Fruit fly (Drosophila melanogaster) whole organism, embryonic: ENCODE data around the gene CG14958.
A peak's percentile ranks its signal among the peaks of the same experiment; 100 is the strongest.

Experiments
- BEAF-32 ChIP-seq: fragments of 200-800 bp; sonication (Bioruptor generic); optimal IDR thresholded peaks from 3 replicates; lab custom pipeline; 2017; ENCODE audit warnings: missing biosample characterization, missing genetic modification characterization, mild to moderate bottlenecking, moderate library complexity, missing genetic modification reagents
- CG13123 ChIP-seq: fragments of 200-800 bp; sonication (Bioruptor generic); optimal IDR thresholded peaks from 2 replicates; lab custom pipeline; 2016; ENCODE audit warnings: missing biosample characterization, missing genetic modification characterization
- CG13287 ChIP-seq: fragments of 200-800 bp; sonication (Bioruptor generic); IDR thresholded peaks from 2 replicates; pipeline ENCODE4 v1.3.6; 2022; ENCODE audit warnings: missing biosample characterization, missing genetic modification characterization; ENCODE audit not compliant: partially characterized antibody
- CG13296 ChIP-seq: fragments of 200-800 bp; sonication (Bioruptor generic); optimal IDR thresholded peaks from 3 replicates; lab custom pipeline; 2018; ENCODE audit warnings: missing biosample characterization, mild to moderate bottlenecking, missing genetic modification characterization
- CG1603 ChIP-seq: fragments of 200-800 bp; sonication (Bioruptor generic); optimal IDR thresholded peaks from 2 replicates; lab custom pipeline; 2019; ENCODE audit warnings: missing biosample characterization, mild to moderate bottlenecking, missing genetic modification characterization, moderate library complexity
- CG16863 ChIP-seq: fragments of 200-800 bp; sonication (Bioruptor generic); optimal IDR thresholded peaks from 3 replicates; lab custom pipeline; 2016; ENCODE audit warnings: missing biosample characterization, missing genetic modification characterization
- CG18262 ChIP-seq: fragments of 200-800 bp; optimal IDR thresholded peaks from 3 replicates; lab custom pipeline; 2019; ENCODE audit warnings: missing biosample characterization, mild to moderate bottlenecking, missing genetic modification characterization, moderate library complexity
- CG2120 ChIP-seq: fragments of 200-800 bp; sonication (Bioruptor generic); optimal IDR thresholded peaks from 3 replicates; lab custom pipeline; 2016; ENCODE audit warnings: missing biosample characterization, missing genetic modification characterization
- CG2129 ChIP-seq: fragments of 200-800 bp; sonication (Bioruptor generic); IDR thresholded peaks from 2 replicates; pipeline ENCODE4 v1.3.6; 2022; ENCODE audit warnings: missing biosample characterization, missing genetic modification characterization; ENCODE audit not compliant: partially characterized antibody
- CG33213 ChIP-seq: fragments of 200-800 bp; sonication (Bioruptor generic); optimal IDR thresholded peaks from 3 replicates; lab custom pipeline; 2016; ENCODE audit warnings: missing biosample characterization, missing genetic modification characterization
- CG34376 ChIP-seq: fragments of 200-800 bp; sonication (Bioruptor generic); optimal IDR thresholded peaks from 2 replicates; lab custom pipeline; 2018; ENCODE audit warnings: missing biosample characterization, mild to moderate bottlenecking, missing genetic modification characterization
- CG5180 ChIP-seq: fragments of 200-800 bp; sonication (Bioruptor generic); optimal IDR thresholded peaks from 3 replicates; lab custom pipeline; 2017; ENCODE audit warnings: missing biosample characterization, missing genetic modification characterization, mild to moderate bottlenecking, moderate library complexity, missing genetic modification reagents
- CG6683 ChIP-seq: fragments of 200-800 bp; sonication (Bioruptor generic); optimal IDR thresholded peaks from 2 replicates; lab custom pipeline; 2017; ENCODE audit warnings: missing biosample characterization, mild to moderate bottlenecking, missing genetic modification characterization, missing genetic modification reagents
- CG6854 ChIP-seq: fragments of 200-800 bp; sonication (Bioruptor generic); optimal IDR thresholded peaks from 3 replicates; lab custom pipeline; 2017; ENCODE audit warnings: missing biosample characterization, mild to moderate bottlenecking, missing genetic modification characterization
- CG9876 ChIP-seq: fragments of 200-800 bp; sonication (Bioruptor generic); optimal IDR thresholded peaks from 2 replicates; lab custom pipeline; 2016; ENCODE audit warnings: missing biosample characterization, missing genetic modification characterization
- CoRest ChIP-seq: fragments of 200-800 bp; sonication (Bioruptor generic); optimal IDR thresholded peaks from 3 replicates; lab custom pipeline; 2018; ENCODE audit warnings: missing biosample characterization, mild to moderate bottlenecking, missing genetic modification characterization, moderate library complexity
- D19A ChIP-seq: fragments of 200-800 bp; optimal IDR thresholded peaks from 3 replicates; lab custom pipeline; 2019; ENCODE audit warnings: missing biosample characterization, mild to moderate bottlenecking, missing genetic modification characterization, moderate library complexity
- Dip3 ChIP-seq: fragments of 200-800 bp; sonication (Bioruptor generic); optimal IDR thresholded peaks from 3 replicates; lab custom pipeline; 2016; ENCODE audit warnings: missing biosample characterization, missing genetic modification characterization
- Dp ChIP-seq: fragments of 200-800 bp; sonication (Bioruptor generic); optimal IDR thresholded peaks from 2 replicates; lab custom pipeline; 2018; ENCODE audit warnings: missing biosample characterization, mild to moderate bottlenecking, missing genetic modification characterization, moderate library complexity
- Dref ChIP-seq: fragments of 200-800 bp; sonication (Bioruptor generic); IDR thresholded peaks from 2 replicates; pipeline ENCODE4 v1.3.6; 2022; ENCODE audit warnings: missing biosample characterization, missing genetic modification characterization
- Elba2 ChIP-seq: fragments of 200-800 bp; sonication (Bioruptor generic); optimal IDR thresholded peaks from 3 replicates; lab custom pipeline; 2016; ENCODE audit warnings: missing biosample characterization, missing genetic modification characterization
- H2.0 ChIP-seq: fragments of 200-800 bp; sonication (Bioruptor generic); IDR thresholded peaks from 2 replicates; pipeline ENCODE4 v1.3.6; 2022; ENCODE audit warnings: missing biosample characterization, missing genetic modification characterization
- HLHmδ ChIP-seq: fragments of 200-800 bp; sonication (Bioruptor generic); optimal IDR thresholded peaks from 2 replicates; lab custom pipeline; 2018; ENCODE audit warnings: missing biosample characterization, mild to moderate bottlenecking, missing genetic modification characterization, moderate library complexity
- Hand ChIP-seq: fragments of 200-800 bp; sonication (Bioruptor generic); optimal IDR thresholded peaks from 2 replicates; lab custom pipeline; 2017; ENCODE audit warnings: mild to moderate bottlenecking, missing biosample characterization, missing genetic modification reagents, missing genetic modification characterization
- Hr78 ChIP-seq, 2 experiments: fragments of 200-800 bp in 1 of 2; fragments of >200 bp in 1 of 2; sonication (Bioruptor generic) in 1 of 2; optimal IDR thresholded peaks; 2 replicates each; lab custom pipeline; 2017 to 2019; ENCODE audit warnings: missing biosample characterization in 2 of 2, missing genetic modification characterization in 2 of 2, mild to moderate bottlenecking in 1 of 2, moderate library complexity in 1 of 2
- Max ChIP-seq: fragments of 200-800 bp; sonication (Bioruptor generic); optimal IDR thresholded peaks from 2 replicates; lab custom pipeline; 2016; ENCODE audit warnings: missing biosample characterization, mild to moderate bottlenecking, missing genetic modification characterization
- Mes4 ChIP-seq: fragments of 200-800 bp; sonication (Bioruptor generic); optimal IDR thresholded peaks from 2 replicates; lab custom pipeline; 2016; ENCODE audit warnings: missing biosample characterization, missing genetic modification characterization
- Ravus ChIP-seq: fragments of 200-800 bp; sonication (Bioruptor generic); IDR thresholded peaks from 2 replicates; pipeline ENCODE4 v1.3.6; 2022; ENCODE audit warnings: missing biosample characterization, missing genetic modification characterization
- Side ChIP-seq: fragments of 200-800 bp; sonication (Bioruptor generic); optimal IDR thresholded peaks from 2 replicates; lab custom pipeline; 2016; ENCODE audit warnings: missing biosample characterization, missing genetic modification characterization
- Sox102F ChIP-seq: fragments of 200-800 bp; sonication (Bioruptor generic); optimal IDR thresholded peaks from 2 replicates; lab custom pipeline; 2018; ENCODE audit warnings: missing biosample characterization, mild to moderate bottlenecking, missing genetic modification characterization, moderate library complexity
- Sry-β ChIP-seq: fragments of 200-800 bp; sonication (Bioruptor generic); optimal IDR thresholded peaks from 2 replicates; lab custom pipeline; 2018; ENCODE audit warnings: missing biosample characterization, mild to moderate bottlenecking, missing genetic modification characterization, moderate library complexity
- Stat92E ChIP-seq, 3 experiments: fragments of >200 bp in 2 of 3; fragments of 200-800 bp in 1 of 3; sonication (Bioruptor generic) in 1 of 3; optimal IDR thresholded peaks; 2 replicates each; lab custom pipeline; 2017 to 2019; ENCODE audit warnings: missing biosample characterization in 3 of 3, missing genetic modification characterization in 3 of 3, mild to moderate bottlenecking in 1 of 3, moderate library complexity in 1 of 3
- Vsx1 ChIP-seq: fragments of 200-800 bp; sonication (Bioruptor generic); optimal IDR thresholded peaks from 2 replicates; lab custom pipeline; 2017; ENCODE audit warnings: missing biosample characterization, mild to moderate bottlenecking, missing genetic modification characterization, missing genetic modification reagents
- amos ChIP-seq: fragments of 200-800 bp; sonication (Bioruptor generic); IDR thresholded peaks from 2 replicates; pipeline ENCODE4 v1.3.6; 2022; ENCODE audit warnings: missing biosample characterization, missing genetic modification characterization; ENCODE audit not compliant: partially characterized antibody
- chn ChIP-seq: fragments of 200-800 bp; sonication (Bioruptor generic); optimal IDR thresholded peaks from 2 replicates; lab custom pipeline; 2016; ENCODE audit warnings: missing biosample characterization, missing genetic modification characterization
- croc ChIP-seq: fragments of 200-800 bp; sonication (Bioruptor generic); conservative IDR thresholded peaks from 3 replicates; pipeline ENCODE4 v1.3.6; 2022; ENCODE audit warnings: missing biosample characterization, missing genetic modification characterization
- ems ChIP-seq: fragments of 200-800 bp; sonication (Bioruptor generic); optimal IDR thresholded peaks from 3 replicates; lab custom pipeline; 2016; ENCODE audit warnings: missing biosample characterization, missing genetic modification characterization
- eyg ChIP-seq: fragments of 200-800 bp; sonication (Bioruptor generic); optimal IDR thresholded peaks from 3 replicates; lab custom pipeline; 2016; ENCODE audit warnings: missing biosample characterization, missing genetic modification characterization
- fru ChIP-seq: fragments of >200 bp; optimal IDR thresholded peaks from 2 replicates; lab custom pipeline; 2017
- luna ChIP-seq: fragments of 200-800 bp; sonication (Bioruptor generic); optimal IDR thresholded peaks from 2 replicates; lab custom pipeline; 2016; ENCODE audit warnings: missing biosample characterization, missing genetic modification characterization
- nerfin-1 ChIP-seq: fragments of 200-800 bp; sonication (Bioruptor generic); optimal IDR thresholded peaks from 3 replicates; lab custom pipeline; 2019; ENCODE audit warnings: missing biosample characterization, mild to moderate bottlenecking, missing genetic modification characterization, moderate library complexity
- pzg ChIP-seq: fragments of 200-800 bp; sonication (Bioruptor generic); optimal IDR thresholded peaks from 3 replicates; lab custom pipeline; 2018; ENCODE audit warnings: missing biosample characterization, mild to moderate bottlenecking, missing genetic modification characterization, moderate library complexity
- row ChIP-seq: fragments of 200-800 bp; sonication (Bioruptor generic); IDR thresholded peaks from 3 replicates; pipeline ENCODE4 v1.3.6; 2022; ENCODE audit warnings: missing biosample characterization, missing genetic modification characterization
- sima ChIP-seq: fragments of 200-800 bp; sonication (Bioruptor generic); optimal IDR thresholded peaks from 2 replicates; lab custom pipeline; 2016; ENCODE audit warnings: missing biosample characterization, missing genetic modification characterization
- sna ChIP-seq: fragments of 200-800 bp; sonication (Bioruptor generic); IDR thresholded peaks from 2 replicates; pipeline ENCODE4 v1.3.6; 2022; ENCODE audit warnings: missing biosample characterization, missing genetic modification characterization; ENCODE audit not compliant: partially characterized antibody
- sr ChIP-seq: fragments of 200-800 bp; sonication (Bioruptor generic); IDR thresholded peaks from 3 replicates; pipeline ENCODE4 v1.3.6; 2022; ENCODE audit warnings: missing biosample characterization, missing genetic modification characterization
- tio ChIP-seq: fragments of 200-800 bp; sonication (Bioruptor generic); optimal IDR thresholded peaks from 2 replicates; lab custom pipeline; 2017; ENCODE audit warnings: missing biosample characterization, missing genetic modification characterization, inconsistent platforms
- trem ChIP-seq: fragments of 200-800 bp; optimal IDR thresholded peaks from 3 replicates; lab custom pipeline; 2019; ENCODE audit warnings: missing biosample characterization, mild to moderate bottlenecking, missing genetic modification characterization, moderate library complexity
- tup ChIP-seq: fragments of 200-800 bp; sonication (Bioruptor generic); optimal IDR thresholded peaks from 2 replicates; lab custom pipeline; 2016; ENCODE audit warnings: missing biosample characterization, mild to moderate bottlenecking, missing genetic modification characterization, moderate library complexity

Gene CG14958

dm6 chr3L:3159309-3160194 lies 30.2 kb upstream of the CG14958 start, which contains the start of the genes ND-30 and CG15812 (continued):
- no peak for TF ChIP-seq CG6683 (GFP tag; lab: Kevin White, UChicago)
- no peak for TF ChIP-seq CG33213
- TF ChIP-seq CG9876 = no peak
- no peak for TF ChIP-seq Hand (GFP tag; lab: Kevin White, UChicago)
- TF ChIP-seq BEAF-32 (GFP tag; lab: Kevin White, UChicago) = peak; percentile 20
- TF ChIP-seq tio (GFP tag; lab: Kevin White, UChicago) = no peak
- TF ChIP-seq CG5180 (GFP tag; lab: Kevin White, UChicago) = no peak
- no peak for TF ChIP-seq CG6854
- no peak for TF ChIP-seq Max (GFP tag; lab: Kevin White, UChicago)
- TF ChIP-seq sr (GFP tag; lab: Robert Waterston, UW) = no peak
- no peak for TF ChIP-seq eyg
- TF ChIP-seq CG16863 (GFP tag; lab: Kevin White, UChicago) = no peak
- no peak for TF ChIP-seq croc (GFP tag; lab: Robert Waterston, UW)
- TF ChIP-seq Elba2 (GFP tag; lab: Kevin White, UChicago) = peak; percentile 95
- TF ChIP-seq CG2120 (GFP tag; lab: Kevin White, UChicago) = peak; percentile 7
- TF ChIP-seq ems (GFP tag; lab: Kevin White, UChicago) = no peak
- TF ChIP-seq Dp (GFP tag; lab: Kevin White, UChicago) = no peak
- no peak for TF ChIP-seq Mes4 (GFP tag; lab: Kevin White, UChicago)
- no peak for TF ChIP-seq Ravus
- TF ChIP-seq sima (GFP tag; lab: Kevin White, UChicago) = no peak
- no peak for TF ChIP-seq CG34376 (GFP tag; lab: Kevin White, UChicago)
- TF ChIP-seq Sox102F (GFP tag; lab: Kevin White, UChicago) = no peak
- no peak for TF ChIP-seq Vsx1 (GFP tag; lab: Kevin White, UChicago)
- TF ChIP-seq D19A (tag; lab: Kevin White, UChicago) = no peak
- TF ChIP-seq Side (GFP tag; lab: Kevin White, UChicago) = no peak
- TF ChIP-seq CoRest (tag; lab: Kevin White, UChicago) = no peak
- TF ChIP-seq Hr78 (GFP tag; optimal IDR thresholded peaks at IDR 0.05; lab: Kevin White, UChicago) = no peak
- no peak for TF ChIP-seq CG13296
- TF ChIP-seq CG13123 = no peak
- peak; percentile 73 for TF ChIP-seq row (GFP tag; lab: Robert Waterston, UW)
- TF ChIP-seq HLHmδ (GFP tag; lab: Kevin White, UChicago) = no peak
- no peak for TF ChIP-seq Sry-β
- TF ChIP-seq luna (GFP tag; lab: Kevin White, UChicago) = no peak
- peak; percentile 7; the same call in 1 of the 2 replicates for TF ChIP-seq amos (GFP tag; lab: Robert Waterston, UW)

dm6 chr3L:3161968-3162367 lies 27.8 kb upstream of the CG14958 start, which contains the start of gene rasp:
Gene rasp, plus strand, starts transcription at chr3L:3162180.
- TF ChIP-seq Dip3 (GFP tag; lab: Kevin White, UChicago) (no peak), tup (GFP tag; lab: Kevin White, UChicago) (no peak), fru (lab: Kevin White, UChicago) (no peak), nerfin-1 (tag; lab: Kevin White, UChicago) (peak; percentile 34), chn (GFP tag; lab: Kevin White, UChicago) (no peak), CG18262 (tag; lab: Kevin White, UChicago) (no peak), Stat92E (GFP tag; optimal IDR thresholded peaks at IDR 0.05; lab: Kevin White, UChicago) (peak in 1 of 3 experiments; percentile 8), pzg (GFP tag; lab: Kevin White, UChicago) (peak; percentile 27), CG1603 (tag; lab: Kevin White, UChicago) (peak; percentile 21), Dref (GFP tag; lab: Robert Waterston, UW) (peak; percentile 56), D19A (tag; lab: Kevin White, UChicago) (no peak), sna (0 out of 2 replicates have a peak, but pooled peaks have one; percentile 29), CG13287 (GFP tag; lab: Robert Waterston, UW) (peak; percentile 49), CG2129 (GFP tag; lab: Robert Waterston, UW) (peak; percentile 47), trem (tag; lab: Kevin White, UChicago) (peak; percentile 11), H2.0 (GFP tag; lab: Robert Waterston, UW) (no peak)
